Fruit fly (Drosophila melanogaster): ENCODE data around the gene Alp11.

Gene Alp11

dm6 chrX:15549055-15549454 lies 38.5 kb upstream of the Alp11 start (continued):
- TF ChIP-seq cato (GFP tag; optimal IDR thresholded peaks at IDR 0.05; ENCODE audit: borderline replicate concordance), result peak; percentile 33
- TF ChIP-seq HLH3B (GFP tag; IDR thresholded peaks at IDR 0.05), result peak; percentile 71
- TF ChIP-seq Scr (GFP tag; IDR thresholded peaks at IDR 0.05; ENCODE audit: partially characterized antibody), result no peak
- TF ChIP-seq toy (GFP tag; IDR thresholded peaks at IDR 0.05), result peak; percentile 23; the same call in 1 of the 2 replicates
- TF ChIP-seq CG10543 (GFP tag; optimal IDR thresholded peaks at IDR 0.05), result peak; percentile 48
- TF ChIP-seq zen2 (GFP tag; IDR thresholded peaks at IDR 0.05; ENCODE audit: partially characterized antibody), result no peak
- TF ChIP-seq CG4424 (GFP tag; optimal IDR thresholded peaks at IDR 0.05), result peak; percentile 69
- no peak for TF ChIP-seq nerfin-2 (GFP tag; IDR thresholded peaks at IDR 0.05; ENCODE audit: partially characterized antibody)
- TF ChIP-seq tgo (GFP tag; IDR thresholded peaks at IDR 0.05), result peak; percentile 77; the same call in 2 of the 3 replicates
- peak; percentile 57; the same call in 2 of the 3 replicates for TF ChIP-seq B-H1 (GFP tag; IDR thresholded peaks at IDR 0.05)
- TF ChIP-seq sug (tag; optimal IDR thresholded peaks at IDR 0.05), result peak; percentile 67
- TF ChIP-seq CG12219 (GFP tag; optimal IDR thresholded peaks at IDR 0.05), result peak; percentile 61
- TF ChIP-seq croc (GFP tag; conservative IDR thresholded peaks at IDR 0.05), result peak; percentile 50
- no peak for TF ChIP-seq hbn (GFP tag; IDR thresholded peaks at IDR 0.05; ENCODE audit: partially characterized antibody)
- peak; percentile 50 for TF ChIP-seq Mes4 (GFP tag; optimal IDR thresholded peaks at IDR 0.05)
- TF ChIP-seq CG10267 (tag; optimal IDR thresholded peaks at IDR 0.05), result peak; percentile 62
- TF ChIP-seq ap (GFP tag; IDR thresholded peaks at IDR 0.05), result peak; percentile 51
- TF ChIP-seq CG11560 (tag; IDR thresholded peaks at IDR 0.05), result peak; percentile 46; the same call in 2 of the 3 replicates
- TF ChIP-seq CG9817 (tag; optimal IDR thresholded peaks at IDR 0.05), result peak; percentile 79
- TF ChIP-seq pzg (GFP tag; optimal IDR thresholded peaks at IDR 0.05), result no peak
- peak; percentile 85 for TF ChIP-seq Ptx1 (GFP tag; IDR thresholded peaks at IDR 0.05)
- TF ChIP-seq HmgD (GFP tag; optimal IDR thresholded peaks at IDR 0.05), result no peak
- TF ChIP-seq wek (GFP tag; optimal IDR thresholded peaks at IDR 0.05), result peak; percentile 20
- no peak for TF ChIP-seq unc-4 (GFP tag; IDR thresholded peaks at IDR 0.05; ENCODE audit: partially characterized antibody)
- peak; percentile 67 for TF ChIP-seq Blimp-1 (GFP tag; optimal IDR thresholded peaks at IDR 0.05)
- TF ChIP-seq Deaf1 (tag; optimal IDR thresholded peaks at IDR 0.05), result peak; percentile 66
- TF ChIP-seq cwo (GFP tag; optimal IDR thresholded peaks at IDR 0.05), result peak; percentile 70
- TF ChIP-seq Doc2 (GFP tag; IDR thresholded peaks at IDR 0.05), result peak; percentile 51
- no peak for TF ChIP-seq CG4707 (GFP tag; optimal IDR thresholded peaks at IDR 0.05)
- TF ChIP-seq Atf3 (GFP tag; optimal IDR thresholded peaks at IDR 0.05), result peak; percentile 12
- TF ChIP-seq CG8290 (GFP tag; optimal IDR thresholded peaks at IDR 0.05), result no peak
- TF ChIP-seq CG8290 (tag; optimal IDR thresholded peaks at IDR 0.05), result no peak
- peak; percentile 53 for TF ChIP-seq D19B (GFP tag; optimal IDR thresholded peaks at IDR 0.05)
- TF ChIP-seq CG6689 (GFP tag; IDR thresholded peaks at IDR 0.05), result peak; percentile 75
- no peak for TF ChIP-seq ac (GFP tag; optimal IDR thresholded peaks at IDR 0.05)
- peak; percentile 73 for TF ChIP-seq CG5180 (GFP tag; optimal IDR thresholded peaks at IDR 0.05)
- TF ChIP-seq br (optimal IDR thresholded peaks at IDR 0.05), result no peak
- TF ChIP-seq Dfd (GFP tag; optimal IDR thresholded peaks at IDR 0.05), result peak in 1 of 2 experiments; percentile 78
- TF ChIP-seq Spps (tag; optimal IDR thresholded peaks at IDR 0.05), result no peak
- TF ChIP-seq p53 (GFP tag; optimal IDR thresholded peaks at IDR 0.05), result no peak
- peak; percentile 50 for TF ChIP-seq gcm2 (GFP tag; optimal IDR thresholded peaks at IDR 0.05)
- TF ChIP-seq Xrp1 (GFP tag; IDR thresholded peaks at IDR 0.05), result peak; percentile 66
- TF ChIP-seq YL-1 (GFP tag; optimal IDR thresholded peaks at IDR 0.05), result no peak
- peak; percentile 41 for TF ChIP-seq CG15696 (tag; optimal IDR thresholded peaks at IDR 0.05)
- peak; percentile 56 for TF ChIP-seq CG1602 (GFP tag; optimal IDR thresholded peaks at IDR 0.05)
- peak; percentile 88 for TF ChIP-seq CG13424 (tag; optimal IDR thresholded peaks at IDR 0.05)
- peak; percentile 77 for TF ChIP-seq CG17829 (tag; optimal IDR thresholded peaks at IDR 0.05)
- peak; percentile 29; the same call in 1 of the 2 replicates for TF ChIP-seq NFAT (GFP tag; IDR thresholded peaks at IDR 0.05)
- TF ChIP-seq CG17802 (tag; optimal IDR thresholded peaks at IDR 0.05), result no peak
- TF ChIP-seq inv (GFP tag; IDR thresholded peaks at IDR 0.05; ENCODE audit: partially characterized antibody), result no peak
- TF ChIP-seq CG7271 (tag; optimal IDR thresholded peaks at IDR 0.05), result no peak

All from whole organism, embryonic.